Worm (Caenorhabditis elegans): ENCODE measurements around the gene Y82E9BR.3.

DNA sequence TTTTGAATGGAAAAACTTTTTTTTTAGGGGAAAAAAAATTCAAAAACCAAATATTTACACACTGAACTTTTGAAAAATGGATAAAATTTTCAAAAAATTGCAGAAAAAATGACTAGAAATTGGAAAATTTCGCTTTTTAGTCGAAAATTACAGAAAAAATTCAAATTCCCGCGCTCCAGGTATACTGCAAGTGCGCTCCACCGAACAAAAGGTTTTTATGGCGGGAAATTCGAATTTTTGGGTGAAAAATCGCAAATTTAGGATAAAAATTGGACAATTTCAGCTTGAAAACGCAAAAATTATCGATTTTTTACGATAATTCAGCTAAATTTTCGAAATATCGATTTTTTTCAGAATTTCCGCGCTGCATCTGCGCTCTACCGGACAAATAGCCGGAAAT is 10.3 kb downstream of the Y82E9BR.3 start:
- no peak for TF ChIP-seq dao-5 (tag; optimal IDR thresholded peaks at IDR 0.05)
- TF ChIP-seq him-1 (tag; optimal IDR thresholded peaks at IDR 0.05) = no peak

Data from whole organism, L4/young adult.